Worm (Caenorhabditis elegans) whole organism, L4 larva: ENCODE results near the gene W06G6.10.
A peak's percentile ranks its signal among the peaks of the same experiment; 100 is the strongest.

Experiments
- Y105C5A.15 ChIP-seq: fragments of 200-800 bp; sonication (Bioruptor generic); IDR thresholded peaks from 2 replicates; pipeline ENCODE4 v1.3.6; 2022; ENCODE audit warnings: missing genetic modification characterization, missing compliant biosample characterization
- aha-1 ChIP-seq: fragments of 150-350 bp; peaks from one replicate; lab custom pipeline; 2014; ENCODE audit warnings: missing biosample characterization, missing genetic modification characterization
- aly-2 ChIP-seq: sonication (generic microtip); optimal IDR thresholded peaks from 2 replicates; lab custom pipeline; 2018; ENCODE audit warnings: missing biosample characterization, missing genetic modification characterization
- ceh-28 ChIP-seq: fragments of 150-350 bp; optimal IDR thresholded peaks from 2 replicates; lab custom pipeline; 2014; ENCODE audit warnings: missing biosample characterization, missing genetic modification reagents, missing genetic modification characterization
- ces-1 ChIP-seq: fragments of 150-350 bp; sonication (generic microtip); optimal IDR thresholded peaks from 4 replicates; lab custom pipeline; 2014; ENCODE audit warnings: missing biosample characterization, missing genetic modification reagents, missing genetic modification characterization
- daf-12 ChIP-seq: fragments of 150-350 bp; optimal IDR thresholded peaks from 2 replicates; lab custom pipeline; 2014; ENCODE audit warnings: missing biosample characterization, missing genetic modification reagents, missing genetic modification characterization
- daf-8 ChIP-seq: fragments of 200-800 bp; sonication (Bioruptor generic); IDR thresholded peaks from 2 replicates; pipeline ENCODE4 v1.3.6; 2022; ENCODE audit warnings: missing genetic modification characterization, missing compliant biosample characterization
- jun-1 ChIP-seq: fragments of 150-350 bp; optimal IDR thresholded peaks from 2 replicates; lab custom pipeline; 2014; ENCODE audit warnings: missing biosample characterization, missing genetic modification reagents, missing genetic modification characterization
- nhr-25 ChIP-seq: sonication (generic microtip); optimal IDR thresholded peaks from 2 replicates; lab custom pipeline; 2017; ENCODE audit warnings: missing genetic modification characterization, mild to moderate bottlenecking, missing compliant biosample characterization, antibody characterized with exemption, moderate library complexity, borderline replicate concordance; ENCODE audit not compliant: insufficient read depth
- nhr-6 ChIP-seq: fragments of 150-350 bp; optimal IDR thresholded peaks from 2 replicates; lab custom pipeline; 2014; ENCODE audit warnings: missing biosample characterization, missing genetic modification characterization
- pha-4 ChIP-seq, 2 experiments: fragments of 150-350 bp in 1 of 2; fragments of 200-800 bp in 1 of 2; sonication (Bioruptor generic) in 1 of 2; IDR thresholded peaks in 1 of 2; optimal IDR thresholded peaks in 1 of 2; 2 replicates each; pipeline versions ENCODE4 v1.3.6 to Lab custom; 2014 to 2022; ENCODE audit warnings: missing genetic modification characterization in 2 of 2, missing genetic modification reagents in 2 of 2, missing biosample characterization in 1 of 2, missing compliant biosample characterization in 1 of 2

- no peak for TF ChIP-seq ces-1
- TF ChIP-seq nhr-25, result no peak
- TF ChIP-seq aha-1 (tag; lab: Kevin White, UChicago), result no peak
- TF ChIP-seq daf-8 (GFP tag; lab: Robert Waterston, UW), result no peak
- TF ChIP-seq aly-2 (tag; lab: Kevin White, UChicago), result no peak
- TF ChIP-seq daf-12, result no peak
- no peak for TF ChIP-seq jun-1 (tag; lab: Kevin White, UChicago)
- no peak for TF ChIP-seq ceh-28 (tag; lab: Kevin White, UChicago)
- no peak for TF ChIP-seq nhr-6
- no peak for TF ChIP-seq Y105C5A.15 (GFP tag; lab: Robert Waterston, UW)
- peak; percentile 46; the same call in 1 of the 2 replicates for TF ChIP-seq pha-4 (GFP tag; IDR thresholded peaks at IDR 0.05; lab: Robert Waterston, UW)
- no peak for TF ChIP-seq pha-4 (tag; optimal IDR thresholded peaks at IDR 0.05; lab: Kevin White, UChicago)
Measured at ce11 chrV:16648317-16649018, 1.5 kb upstream of the W06G6.10 start, which contains the start of gene W06G6.20.
